Worm (Caenorhabditis elegans) whole organism, mixed stage, embryonic: ENCODE results near the gene col-90.

Experiments used
- blmp-1 ChIP-seq: fragments of 150-350 bp; optimal IDR thresholded peaks from 2 replicates; lab custom pipeline; 2014; ENCODE audit warnings: missing biosample characterization, missing genetic modification characterization
- ceh-83 ChIP-seq: fragments of 200-800 bp; sonication (Bioruptor generic); optimal IDR thresholded peaks from 2 replicates; lab custom pipeline; 2018; ENCODE audit warnings: mild to moderate bottlenecking, missing genetic modification characterization, missing compliant biosample characterization
- elt-1 ChIP-seq: sonication (generic microtip); optimal IDR thresholded peaks from 2 replicates; lab custom pipeline; 2017; ENCODE audit warnings: missing genetic modification characterization, mild to moderate bottlenecking, missing compliant biosample characterization, antibody characterized with exemption, moderate library complexity, borderline replicate concordance; ENCODE audit not compliant: insufficient read depth
- elt-3 ChIP-seq: fragments of 150-350 bp; optimal IDR thresholded peaks from 2 replicates; lab custom pipeline; 2014; ENCODE audit warnings: missing biosample characterization, missing genetic modification characterization
- lin-13 ChIP-seq: fragments of 150-350 bp; optimal IDR thresholded peaks from 2 replicates; lab custom pipeline; 2014; ENCODE audit warnings: missing biosample characterization, missing genetic modification characterization
- nhr-237 ChIP-seq: fragments of 150-350 bp; optimal IDR thresholded peaks from 2 replicates; lab custom pipeline; 2014; ENCODE audit warnings: missing biosample characterization, missing genetic modification characterization
- nhr-28 ChIP-seq: fragments of 150-350 bp; optimal IDR thresholded peaks from 2 replicates; lab custom pipeline; 2014; ENCODE audit warnings: missing biosample characterization, missing genetic modification characterization
- nhr-76 ChIP-seq: sonication (generic microtip); optimal IDR thresholded peaks from 2 replicates; lab custom pipeline; 2017; ENCODE audit warnings: missing biosample characterization, missing genetic modification characterization
- pha-4 ChIP-seq: fragments of 150-350 bp; optimal IDR thresholded peaks from 2 replicates; lab custom pipeline; 2018; ENCODE audit warnings: missing biosample characterization, missing genetic modification reagents, missing genetic modification characterization
- snpc-4 ChIP-seq: fragments of 150-350 bp; optimal IDR thresholded peaks from 2 replicates; lab custom pipeline; 2014; ENCODE audit warnings: missing biosample characterization, missing genetic modification characterization
- unc-39 ChIP-seq: fragments of 150-350 bp; optimal IDR thresholded peaks from 2 replicates; lab custom pipeline; 2014; ENCODE audit warnings: missing biosample characterization, missing genetic modification characterization
- unc-62 ChIP-seq: fragments of 150-350 bp; optimal IDR thresholded peaks from 2 replicates; lab custom pipeline; 2014; ENCODE audit warnings: missing biosample characterization, missing genetic modification reagents, missing genetic modification characterization

ce11 chrIII:7997447-7998046, 48.9 kb downstream of the col-90 start:
- TF ChIP-seq blmp-1 (tag; lab: Kevin White, UChicago) (no peak), lin-13 (tag; lab: Kevin White, UChicago) (no peak), nhr-237 (tag; lab: Kevin White, UChicago) (no peak), pha-4 (tag; lab: Kevin White, UChicago) (no peak), ceh-83 (GFP tag; lab: Kevin White, UChicago) (no peak), elt-1 (tag; lab: Kevin White, UChicago) (no peak), unc-62 (GFP tag; lab: Kevin White, UChicago) (no peak), elt-3 (tag; lab: Kevin White, UChicago) (no peak), nhr-28 (tag; lab: Kevin White, UChicago) (no peak), snpc-4 (tag; lab: Kevin White, UChicago) (no peak), unc-39 (tag; lab: Kevin White, UChicago) (no peak), nhr-76 (tag; lab: Kevin White, UChicago) (no peak)
